Worm (Caenorhabditis elegans): Measurements from ENCODE around the gene srw-66.
A peak's percentile ranks its signal among the peaks of the same experiment; 100 is the strongest.

srw-66 gene

ce11 chrII:1256742-1257141 is 15.0 kb downstream of the srw-66 start:
- TF ChIP-seq unc-62 (GFP tag; optimal IDR thresholded peaks at IDR 0.05 in 1 of 2) (peak in 1 of 2 experiments; percentile 93), unc-62 (tag; optimal IDR thresholded peaks at IDR 0.05) (no peak), zfp-3 (GFP tag; conservative IDR thresholded peaks at IDR 0.05) (no peak)

DNA sequence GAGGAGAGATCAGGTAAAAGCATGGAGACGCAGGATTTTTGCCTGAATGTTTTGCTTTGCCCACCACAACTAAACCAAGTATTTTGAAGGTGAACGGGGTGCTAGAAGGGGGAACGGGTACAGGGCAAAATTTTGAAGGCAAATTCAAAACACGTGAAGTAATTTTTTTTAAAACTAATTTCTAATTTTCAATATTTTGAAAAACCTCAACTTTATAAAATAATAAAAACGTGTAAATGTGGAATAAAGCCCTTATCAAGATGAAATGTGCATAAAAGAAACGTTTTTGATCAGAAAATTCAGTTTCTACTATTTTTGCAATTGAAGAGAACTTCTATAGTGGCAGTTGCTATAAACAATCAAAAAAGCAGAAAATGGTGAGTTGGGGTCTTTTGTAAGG is 16.1 kb downstream of the srw-66 start, which contains the start of gene clec-119:
TSS of gene clec-119 (plus strand) at position 301 of the 400 bp plus-strand sequence.
- TF ChIP-seq snpc-4 (tag; optimal IDR thresholded peaks at IDR 0.05): no peak

DNA sequence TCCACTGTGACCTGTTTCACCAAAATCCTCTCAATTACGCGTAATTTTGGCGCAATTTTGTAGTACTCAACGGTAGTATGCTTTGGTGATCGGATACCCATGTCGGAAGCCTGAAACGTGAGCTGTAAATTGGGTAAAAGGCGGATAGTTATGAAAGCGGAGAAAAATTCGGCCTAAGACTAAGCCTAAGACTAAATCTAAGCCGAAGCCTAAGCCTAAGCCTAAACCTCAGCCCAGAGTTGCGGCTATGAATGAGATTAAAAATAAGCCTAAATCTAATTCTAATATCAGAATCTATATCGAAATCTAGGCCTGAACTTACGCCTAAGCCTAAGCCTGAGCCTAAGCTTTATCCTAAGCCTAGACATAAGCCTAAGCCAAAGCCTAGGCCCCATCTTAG is 19.5 kb downstream of the srw-66 start, which contains the start of gene lin-42:
TSS of gene lin-42 (minus strand) at position 101 of the 400 bp plus-strand sequence.
- TF ChIP-seq ceh-44 (GFP tag; IDR thresholded peaks at IDR 0.05): no peak
- TF ChIP-seq lsy-2 (tag; optimal IDR thresholded peaks at IDR 0.05): no peak
- TF ChIP-seq nhr-48 (tag; optimal IDR thresholded peaks at IDR 0.05): no peak
- no peak for TF ChIP-seq daf-12 (tag; optimal IDR thresholded peaks at IDR 0.05)
- TF ChIP-seq zip-11 (GFP tag; IDR thresholded peaks at IDR 0.05): no peak
- TF ChIP-seq nhr-76 (tag; optimal IDR thresholded peaks at IDR 0.05): no peak
- no peak for TF ChIP-seq mes-2 (tag; optimal IDR thresholded peaks at IDR 0.05; ENCODE audit: poor library complexity, severe bottlenecking)
- no peak for TF ChIP-seq duxl-1 (tag; optimal IDR thresholded peaks at IDR 0.05; ENCODE audit: poor library complexity)
- TF ChIP-seq aly-2 (tag; optimal IDR thresholded peaks at IDR 0.05): no peak
- no peak for TF ChIP-seq madf-5 (GFP tag; IDR thresholded peaks at IDR 0.05)
- TF ChIP-seq zfp-3 (GFP tag; conservative IDR thresholded peaks at IDR 0.05): no peak
- no peak for TF ChIP-seq cey-2 (tag; optimal IDR thresholded peaks at IDR 0.05; ENCODE audit: borderline replicate concordance, insufficient read depth)
- no peak for TF ChIP-seq nhr-42 (GFP tag; IDR thresholded peaks at IDR 0.05)
- TF ChIP-seq lin-39 (tag; optimal IDR thresholded peaks at IDR 0.05): no peak

DNA sequence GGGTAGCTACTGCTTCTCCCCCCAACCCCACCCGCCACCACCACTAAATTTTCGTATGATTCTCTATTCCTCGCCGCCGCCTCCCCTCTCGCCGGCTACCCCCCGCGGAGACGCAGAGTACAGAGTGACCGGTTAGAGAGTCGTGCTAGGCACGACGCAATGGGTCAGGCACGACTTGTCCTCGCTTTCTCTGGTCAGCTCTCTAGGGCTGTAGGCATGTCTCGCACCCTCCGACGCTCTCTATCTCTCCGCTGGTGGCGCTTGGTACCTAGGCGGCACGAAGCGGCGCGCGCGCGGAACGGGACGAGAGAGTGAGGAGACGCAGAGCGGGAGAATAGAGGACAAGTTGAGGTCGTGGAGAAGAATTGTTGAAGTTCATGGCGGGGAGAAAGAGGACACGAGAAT is 24.9 kb downstream of the srw-66 start:
- TF ChIP-seq dmd-6 (GFP tag; IDR thresholded peaks at IDR 0.05) (peak; percentile 63), mep-1 (tag; optimal IDR thresholded peaks at IDR 0.05) (peak; percentile 85), lir-3 (tag; optimal IDR thresholded peaks at IDR 0.05) (peak; percentile 25), ceh-82 (tag; optimal IDR thresholded peaks at IDR 0.05) (no peak), ceh-44 (GFP tag; IDR thresholded peaks at IDR 0.05) (0 out of 2 replicates have a peak, but pooled peaks have one; percentile 32), zag-1 (tag; optimal IDR thresholded peaks at IDR 0.05) (no peak), T20F7.1 (GFP tag; optimal IDR thresholded peaks at IDR 0.05) (no peak), nhr-111 (GFP tag; optimal IDR thresholded peaks at IDR 0.05) (no peak), Y48G9A.11 (GFP tag; IDR thresholded peaks at IDR 0.05) (no peak), nhr-25 (tag; optimal IDR thresholded peaks at IDR 0.05; ENCODE audit: borderline replicate concordance, insufficient read depth) (peak; percentile 76), aly-2 (tag; optimal IDR thresholded peaks at IDR 0.05) (no peak), daf-19 (GFP tag; conservative IDR thresholded peaks at IDR 0.05) (no peak), fos-1 (tag; optimal IDR thresholded peaks at IDR 0.05) (no peak), nhr-102 (tag; optimal IDR thresholded peaks at IDR 0.05) (peak; percentile 84), ZK337.2 (GFP tag; IDR thresholded peaks at IDR 0.05) (no peak), ctbp-1 (GFP tag; IDR thresholded peaks at IDR 0.05) (peak; percentile 83), madf-5 (GFP tag; IDR thresholded peaks at IDR 0.05) (peak; percentile 24 to 87; a peak in 2 of 4 replicates), nhr-237 (tag; optimal IDR thresholded peaks at IDR 0.05) (no peak), dmd-8 (GFP tag; IDR thresholded peaks at IDR 0.05) (0 out of 2 replicates have a peak, but pooled peaks have one; percentile 30), F26F4.8 (GFP tag; conservative IDR thresholded peaks at IDR 0.05) (no peak), pha-4 (GFP tag; IDR thresholded peaks at IDR 0.05) (peak; percentile 77; the same call in 1 of the 2 replicates), pha-4 (tag; optimal IDR thresholded peaks at IDR 0.05) (no peak), ceh-32 (tag; optimal IDR thresholded peaks at IDR 0.05; ENCODE audit: poor library complexity) (no peak), hlh-11 (tag; optimal IDR thresholded peaks at IDR 0.05) (peak; percentile 99), arid-1 (GFP tag; conservative IDR thresholded peaks at IDR 0.05) (peak; percentile 63), ces-1 (GFP tag; optimal IDR thresholded peaks at IDR 0.05) (no peak), mdt-29 (GFP tag; IDR thresholded peaks at IDR 0.05) (no peak), F37D6.2 (tag; optimal IDR thresholded peaks at IDR 0.05) (peak; percentile 43), lsy-2 (tag; optimal IDR thresholded peaks at IDR 0.05) (peak; percentile 69 to 75), nhr-41 (GFP tag; IDR thresholded peaks at IDR 0.05) (peak; percentile 86), zfp-3 (GFP tag; conservative IDR thresholded peaks at IDR 0.05) (no peak), unc-130 (GFP tag; optimal IDR thresholded peaks at IDR 0.05) (no peak), nhr-42 (GFP tag; IDR thresholded peaks at IDR 0.05) (peak; percentile 80), nhr-28 (tag; optimal IDR thresholded peaks at IDR 0.05) (peak; percentile 70)
